Worm (Caenorhabditis elegans) whole organism, late embryonic: ENCODE data around the gene rpl-23.

Experiments used
- C38D4.7 ChIP-seq: fragments of 200-800 bp; sonication (Bioruptor generic); optimal IDR thresholded peaks from 2 replicates; lab custom pipeline; 2018; ENCODE audit warnings: mild to moderate bottlenecking, missing genetic modification characterization, moderate library complexity, missing compliant biosample characterization
- K02D7.2 ChIP-seq: sonication (generic microtip); optimal IDR thresholded peaks from 2 replicates; lab custom pipeline; 2017; ENCODE audit warnings: mild to moderate bottlenecking, missing genetic modification characterization, missing compliant biosample characterization
- ama-1 ChIP-seq: fragments of 150-350 bp; optimal IDR thresholded peaks from 2 replicates; lab custom pipeline; 2014
- dve-1 ChIP-seq: sonication (generic microtip); optimal IDR thresholded peaks from 2 replicates; lab custom pipeline; 2017; ENCODE audit warnings: antibody characterized with exemption, mild to moderate bottlenecking, missing genetic modification characterization, missing compliant biosample characterization
- elt-2 ChIP-seq: sonication (generic microtip); optimal IDR thresholded peaks from 2 replicates; lab custom pipeline; 2016; ENCODE audit warnings: missing genetic modification reagents, missing genetic modification characterization, missing compliant biosample characterization
- hlh-8 ChIP-seq: sonication (generic microtip); optimal IDR thresholded peaks from 2 replicates; lab custom pipeline; 2016; ENCODE audit warnings: missing genotype, missing genetic modification characterization, missing compliant biosample characterization
- nfya-1 ChIP-seq: sonication (generic microtip); optimal IDR thresholded peaks from 2 replicates; lab custom pipeline; 2017; ENCODE audit warnings: missing genetic modification characterization, mild to moderate bottlenecking, missing compliant biosample characterization, antibody characterized with exemption, moderate library complexity
- pha-2 ChIP-seq: sonication (generic microtip); optimal IDR thresholded peaks from 2 replicates; lab custom pipeline; 2017; ENCODE audit warnings: mild to moderate bottlenecking, missing genetic modification characterization, missing compliant biosample characterization
- pqm-1 ChIP-seq: sonication (generic microtip); optimal IDR thresholded peaks from 2 replicates; lab custom pipeline; 2016; ENCODE audit warnings: missing genetic modification characterization, missing compliant biosample characterization
- unc-86 ChIP-seq: sonication (generic microtip); optimal IDR thresholded peaks from 2 replicates; lab custom pipeline; 2016; ENCODE audit warnings: missing genetic modification characterization, missing compliant biosample characterization

- TF ChIP-seq pqm-1 (tag; lab: Kevin White, UChicago), result no peak
- TF ChIP-seq ama-1, result no peak
- TF ChIP-seq dve-1 (tag; lab: Kevin White, UChicago), result no peak
- TF ChIP-seq unc-86 (tag; lab: Kevin White, UChicago), result no peak
- TF ChIP-seq C38D4.7, result no peak
- no peak for TF ChIP-seq nfya-1 (tag; lab: Kevin White, UChicago)
- no peak for TF ChIP-seq hlh-8 (tag; lab: Kevin White, UChicago)
- TF ChIP-seq K02D7.2 (tag; lab: Kevin White, UChicago), result no peak
- no peak for TF ChIP-seq elt-2 (tag; lab: Kevin White, UChicago)
- TF ChIP-seq pha-2, result no peak
Observed at ce11 chrIII:5656941-5657340, 49.0 kb downstream of the rpl-23 start, which contains the start of gene sdz-21.
